Fruit fly (Drosophila melanogaster) whole organism: Measurements from ENCODE around the gene CG2004.

Experiments
- CG8478 ChIP-seq: fragments of >200 bp; optimal IDR thresholded peaks from 2 replicates; lab custom pipeline; 2018; ENCODE audit warnings: inconsistent platforms
- EcR ChIP-seq, 2 experiments: fragments of >200 bp; optimal IDR thresholded peaks; 2 replicates each; lab custom pipeline; 2017; ENCODE audit warnings: missing biosample characterization in 2 of 2, missing genetic modification characterization in 2 of 2, missing genetic modification reagents in 2 of 2
- pan ChIP-seq: fragments of >200 bp; optimal IDR thresholded peaks from 2 replicates; lab custom pipeline; 2017
- psq ChIP-seq: fragments of >200 bp; optimal IDR thresholded peaks from 2 replicates; lab custom pipeline; 2017
- usp ChIP-seq: fragments of >200 bp; optimal IDR thresholded peaks from 2 replicates; lab custom pipeline; 2017; ENCODE audit warnings: missing biosample characterization, missing genetic modification characterization, mixed read lengths

DNA sequence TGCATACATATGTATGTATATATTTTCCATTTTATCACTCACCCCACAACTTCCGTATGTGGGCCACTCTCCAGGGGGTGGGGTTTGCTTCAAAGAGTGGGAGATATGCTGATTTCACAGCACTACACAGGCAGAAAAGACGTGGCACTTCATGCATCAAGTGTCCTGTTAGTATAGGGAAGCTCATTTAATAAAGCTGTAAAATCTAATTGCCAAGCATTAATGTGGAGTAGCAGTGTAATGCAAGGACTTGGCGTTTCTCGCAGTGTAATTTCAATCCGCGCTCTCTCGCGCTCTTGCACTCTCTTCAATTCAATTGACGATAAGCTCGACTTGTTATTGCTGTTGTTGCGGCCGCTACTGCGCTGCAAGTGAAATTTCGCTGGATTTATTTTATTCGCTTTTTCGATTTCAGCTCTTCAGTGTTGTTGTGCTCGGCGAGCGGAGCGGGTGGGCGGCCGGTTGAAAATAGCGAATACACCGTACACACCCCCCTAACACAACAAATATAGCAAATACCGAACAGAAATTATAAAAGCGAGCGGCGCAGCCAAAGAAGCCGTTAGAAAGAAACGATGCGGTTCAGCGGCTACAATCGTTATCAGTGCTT lies 5.4 kb downstream of the CG2004 start, which contains the start of gene Hexo2:
- TF ChIP-seq usp (no peak), psq (no peak), EcR (GFP tag; optimal IDR thresholded peaks at IDR 0.05; lab: Kevin White, UChicago) (no peak), CG8478 (lab: Kevin White, UChicago) (no peak), pan (lab: Kevin White, UChicago) (no peak)
